Worm (Caenorhabditis elegans) whole organism, late embryonic: ENCODE measurements around the gene F10C2.3.

Source experiments
- Y22D7AL.16 ChIP-seq: sonication (generic microtip); optimal IDR thresholded peaks from 2 replicates; lab custom pipeline; 2016; ENCODE audit warnings: missing genetic modification characterization, missing compliant biosample characterization
- ama-1 ChIP-seq: fragments of 150-350 bp; optimal IDR thresholded peaks from 2 replicates; lab custom pipeline; 2014
- dmd-4 ChIP-seq: sonication (generic microtip); optimal IDR thresholded peaks from 2 replicates; lab custom pipeline; 2016; ENCODE audit warnings: borderline replicate concordance, missing genetic modification characterization, missing compliant biosample characterization
- ets-4 ChIP-seq: sonication (generic microtip); optimal IDR thresholded peaks from 2 replicates; lab custom pipeline; 2016; ENCODE audit warnings: missing genetic modification characterization, missing compliant biosample characterization
- fax-1 ChIP-seq: sonication (generic microtip); optimal IDR thresholded peaks from 2 replicates; lab custom pipeline; 2016; ENCODE audit warnings: missing genotype, missing genetic modification characterization, missing compliant biosample characterization
- hlh-15 ChIP-seq: sonication (generic microtip); optimal IDR thresholded peaks from 2 replicates; lab custom pipeline; 2016; ENCODE audit warnings: missing genetic modification characterization, missing compliant biosample characterization
- hlh-30 ChIP-seq: sonication (generic microtip); optimal IDR thresholded peaks from 2 replicates; lab custom pipeline; 2017; ENCODE audit warnings: antibody characterized with exemption, missing genetic modification characterization, missing compliant biosample characterization; ENCODE audit not compliant: insufficient read depth
- lin-11 ChIP-seq: fragments of 200-800 bp; sonication (Bioruptor generic); optimal IDR thresholded peaks from 2 replicates; lab custom pipeline; 2018; ENCODE audit warnings: mild to moderate bottlenecking, missing genetic modification characterization, missing compliant biosample characterization
- nhr-11 ChIP-seq: fragments of 150-350 bp; optimal IDR thresholded peaks from 2 replicates; lab custom pipeline; 2014; ENCODE audit warnings: missing biosample characterization, missing genetic modification characterization
- pha-4 ChIP-seq: fragments of 150-350 bp; optimal IDR thresholded peaks from 2 replicates; lab custom pipeline; 2018; ENCODE audit warnings: missing biosample characterization, missing genetic modification reagents, missing genetic modification characterization
- pqm-1 ChIP-seq: sonication (generic microtip); optimal IDR thresholded peaks from 2 replicates; lab custom pipeline; 2016; ENCODE audit warnings: missing genetic modification characterization, missing compliant biosample characterization
- rnt-1 ChIP-seq: sonication (generic microtip); optimal IDR thresholded peaks from 2 replicates; lab custom pipeline; 2016; ENCODE audit warnings: missing genetic modification characterization, missing compliant biosample characterization
- sox-4 ChIP-seq: sonication (generic microtip); optimal IDR thresholded peaks from 2 replicates; lab custom pipeline; 2017; ENCODE audit warnings: mild to moderate bottlenecking, missing genetic modification characterization, inconsistent platforms, missing compliant biosample characterization
- unc-3 ChIP-seq, 2 experiments: fragments of 200-800 bp in 1 of 2; sonication (Bioruptor generic) in 1 of 2; sonication (generic microtip) in 1 of 2; conservative IDR thresholded peaks in 1 of 2; optimal IDR thresholded peaks in 1 of 2; 2 replicates each; pipeline versions ENCODE4 v1.3.6 to Lab custom; 2016 to 2022; ENCODE audit warnings: missing compliant biosample characterization in 2 of 2, missing genetic modification characterization in 2 of 2, missing genetic modification reagents in 1 of 2

ce11 chrV:12039755-12040154 is 19.6 kb downstream of the F10C2.3 start:
- no peak for TF ChIP-seq fax-1
- TF ChIP-seq sox-4 (tag; lab: Kevin White, UChicago), result no peak
- TF ChIP-seq pha-4, result no peak
- TF ChIP-seq hlh-15 (tag; lab: Kevin White, UChicago), result no peak
- no peak for TF ChIP-seq pqm-1 (tag; lab: Kevin White, UChicago)
- no peak for TF ChIP-seq lin-11 (tag; lab: Kevin White, UChicago)
- peak; percentile 2 for TF ChIP-seq dmd-4
- no peak for TF ChIP-seq nhr-11 (tag; lab: Kevin White, UChicago)
- no peak for TF ChIP-seq rnt-1 (tag; lab: Kevin White, UChicago)
- no peak for TF ChIP-seq Y22D7AL.16
- TF ChIP-seq ama-1, result no peak
- TF ChIP-seq hlh-30 (tag; lab: Kevin White, UChicago), result no peak
- TF ChIP-seq ets-4 (tag; lab: Kevin White, UChicago), result no peak
- TF ChIP-seq unc-3 (GFP tag; conservative IDR thresholded peaks at IDR 0.05; lab: Robert Waterston, UW), result no peak
- TF ChIP-seq unc-3 (tag; optimal IDR thresholded peaks at IDR 0.05; lab: Kevin White, UChicago), result no peak
